Worm (Caenorhabditis elegans): ENCODE measurements around the gene wapl-1.

DNA sequence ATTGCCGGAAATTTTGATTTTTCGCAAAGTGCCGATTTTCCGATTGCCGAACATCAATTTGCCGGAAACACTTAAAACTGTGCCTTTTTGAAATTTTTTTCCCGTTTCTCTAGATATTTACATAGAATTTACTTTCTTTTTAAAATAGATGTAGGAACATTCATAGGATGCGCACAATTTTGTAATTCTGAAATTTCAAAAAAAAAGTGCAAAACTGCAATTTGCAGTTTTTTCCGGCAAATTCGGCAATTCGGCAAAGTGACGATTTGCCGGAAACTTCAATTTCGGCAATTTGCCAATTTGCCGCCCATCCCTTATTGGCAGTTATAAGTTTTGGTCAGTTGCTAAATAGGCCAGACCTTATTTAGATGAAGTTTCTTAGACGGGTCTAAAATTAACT, 11.1 kb upstream of the wapl-1 start:
- no peak for TF ChIP-seq ceh-16 (tag; optimal IDR thresholded peaks at IDR 0.05)
- no peak for TF ChIP-seq pha-4 (tag; optimal IDR thresholded peaks at IDR 0.05)
- TF ChIP-seq ceh-28 (tag; optimal IDR thresholded peaks at IDR 0.05): no peak
- TF ChIP-seq nhr-77 (tag; optimal IDR thresholded peaks at IDR 0.05): no peak
- TF ChIP-seq egl-27 (tag; optimal IDR thresholded peaks at IDR 0.05): no peak
- no peak for TF ChIP-seq lin-15B (tag; optimal IDR thresholded peaks at IDR 0.05)
- no peak for TF ChIP-seq unc-62 (GFP tag; optimal IDR thresholded peaks at IDR 0.05)
- no peak for TF ChIP-seq ama-1 (optimal IDR thresholded peaks at IDR 0.05)
- TF ChIP-seq unc-39 (tag; optimal IDR thresholded peaks at IDR 0.05): no peak
- no peak for TF ChIP-seq jun-1 (tag; optimal IDR thresholded peaks at IDR 0.05)
- no peak for TF ChIP-seq ceh-9 (tag; optimal IDR thresholded peaks at IDR 0.05)

Measured in whole organism, L3 larva.